Worm (Caenorhabditis elegans) whole organism, late embryonic: ENCODE data around the gene dhs-19.

Experiments
- C08G9.2 ChIP-seq: sonication (generic microtip); optimal IDR thresholded peaks from 2 replicates; lab custom pipeline; 2016; ENCODE audit warnings: mild to moderate bottlenecking, missing genetic modification characterization, moderate library complexity, missing compliant biosample characterization
- C38D4.7 ChIP-seq: fragments of 200-800 bp; sonication (Bioruptor generic); optimal IDR thresholded peaks from 2 replicates; lab custom pipeline; 2018; ENCODE audit warnings: mild to moderate bottlenecking, missing genetic modification characterization, moderate library complexity, missing compliant biosample characterization
- F13H6.1 ChIP-seq: sonication (generic microtip); optimal IDR thresholded peaks from 2 replicates; lab custom pipeline; 2016; ENCODE audit warnings: missing genetic modification characterization, missing compliant biosample characterization
- K02D7.2 ChIP-seq: sonication (generic microtip); optimal IDR thresholded peaks from 2 replicates; lab custom pipeline; 2017; ENCODE audit warnings: mild to moderate bottlenecking, missing genetic modification characterization, missing compliant biosample characterization
- K09A11.1 ChIP-seq: sonication (generic microtip); optimal IDR thresholded peaks from 2 replicates; lab custom pipeline; 2017; ENCODE audit warnings: antibody characterized with exemption, mild to moderate bottlenecking, missing genetic modification characterization, missing compliant biosample characterization; ENCODE audit not compliant: insufficient read depth
- T23F11.4 ChIP-seq: fragments of 200-800 bp; sonication (Bioruptor generic); optimal IDR thresholded peaks from 2 replicates; lab custom pipeline; 2018; ENCODE audit warnings: mild to moderate bottlenecking, missing genetic modification characterization, missing compliant biosample characterization
- ahr-1 ChIP-seq: sonication (generic microtip); optimal IDR thresholded peaks from 2 replicates; lab custom pipeline; 2016; ENCODE audit warnings: missing genetic modification characterization, missing compliant biosample characterization
- ceh-14 ChIP-seq: sonication (generic microtip); optimal IDR thresholded peaks from 2 replicates; lab custom pipeline; 2016; ENCODE audit warnings: missing genotype, missing genetic modification characterization, missing compliant biosample characterization
- ceh-18 ChIP-seq: sonication (generic microtip); optimal IDR thresholded peaks from 2 replicates; lab custom pipeline; 2016; ENCODE audit warnings: missing genetic modification characterization, missing compliant biosample characterization
- ceh-22 ChIP-seq: sonication (generic microtip); optimal IDR thresholded peaks from 2 replicates; lab custom pipeline; 2017; ENCODE audit warnings: missing biosample characterization, missing genetic modification characterization
- ceh-30 ChIP-seq: fragments of 150-350 bp; optimal IDR thresholded peaks from 2 replicates; lab custom pipeline; 2014; ENCODE audit warnings: missing biosample characterization, missing genetic modification characterization
- ceh-34 ChIP-seq: sonication (generic microtip); optimal IDR thresholded peaks from 2 replicates; lab custom pipeline; 2016; ENCODE audit warnings: mild to moderate bottlenecking, missing genetic modification characterization, missing compliant biosample characterization
- ets-4 ChIP-seq: sonication (generic microtip); optimal IDR thresholded peaks from 2 replicates; lab custom pipeline; 2016; ENCODE audit warnings: missing genetic modification characterization, missing compliant biosample characterization
- fkh-10 ChIP-seq: fragments of 150-350 bp; optimal IDR thresholded peaks from 2 replicates; lab custom pipeline; 2014; ENCODE audit warnings: missing biosample characterization, missing genetic modification reagents, missing genetic modification characterization
- gmeb-2 ChIP-seq: sonication (generic microtip); optimal IDR thresholded peaks from 2 replicates; lab custom pipeline; 2016; ENCODE audit warnings: missing genetic modification characterization, inconsistent platforms, missing compliant biosample characterization
- hlh-30 ChIP-seq: sonication (generic microtip); optimal IDR thresholded peaks from 2 replicates; lab custom pipeline; 2017; ENCODE audit warnings: antibody characterized with exemption, missing genetic modification characterization, missing compliant biosample characterization; ENCODE audit not compliant: insufficient read depth
- hlh-8 ChIP-seq: sonication (generic microtip); optimal IDR thresholded peaks from 2 replicates; lab custom pipeline; 2016; ENCODE audit warnings: missing genotype, missing genetic modification characterization, missing compliant biosample characterization
- lim-6 ChIP-seq: sonication (generic microtip); optimal IDR thresholded peaks from 2 replicates; lab custom pipeline; 2016; ENCODE audit warnings: missing genetic modification characterization, missing compliant biosample characterization
- lin-11 ChIP-seq: fragments of 200-800 bp; sonication (Bioruptor generic); optimal IDR thresholded peaks from 2 replicates; lab custom pipeline; 2018; ENCODE audit warnings: mild to moderate bottlenecking, missing genetic modification characterization, missing compliant biosample characterization
- madf-2 ChIP-seq: sonication (generic microtip); optimal IDR thresholded peaks from 2 replicates; lab custom pipeline; 2017; ENCODE audit warnings: missing genetic modification characterization, missing compliant biosample characterization
- nfya-1 ChIP-seq: sonication (generic microtip); optimal IDR thresholded peaks from 2 replicates; lab custom pipeline; 2017; ENCODE audit warnings: missing genetic modification characterization, mild to moderate bottlenecking, missing compliant biosample characterization, antibody characterized with exemption, moderate library complexity
- odd-2 ChIP-seq: sonication (generic microtip); optimal IDR thresholded peaks from 2 replicates; lab custom pipeline; 2017; ENCODE audit warnings: antibody characterized with exemption, mild to moderate bottlenecking, missing genetic modification characterization, missing compliant biosample characterization
- pag-3 ChIP-seq: sonication (generic microtip); optimal IDR thresholded peaks from 2 replicates; lab custom pipeline; 2016; ENCODE audit warnings: missing compliant biosample characterization, missing genetic modification characterization, borderline replicate concordance
- pha-2 ChIP-seq: sonication (generic microtip); optimal IDR thresholded peaks from 2 replicates; lab custom pipeline; 2017; ENCODE audit warnings: mild to moderate bottlenecking, missing genetic modification characterization, missing compliant biosample characterization
- pha-4 ChIP-seq: fragments of 150-350 bp; optimal IDR thresholded peaks from 2 replicates; lab custom pipeline; 2018; ENCODE audit warnings: missing biosample characterization, missing genetic modification reagents, missing genetic modification characterization
- pros-1 ChIP-seq: fragments of 150-350 bp; optimal IDR thresholded peaks from 2 replicates; lab custom pipeline; 2014; ENCODE audit warnings: missing biosample characterization, missing genetic modification reagents, missing genetic modification characterization
- rnt-1 ChIP-seq: sonication (generic microtip); optimal IDR thresholded peaks from 2 replicates; lab custom pipeline; 2016; ENCODE audit warnings: missing genetic modification characterization, missing compliant biosample characterization
- sox-2 ChIP-seq: fragments of 200-800 bp; sonication (Bioruptor generic); IDR thresholded peaks from 2 replicates; pipeline ENCODE4 v1.3.6; 2022; ENCODE audit warnings: missing genetic modification reagents, missing genetic modification characterization, missing compliant biosample characterization
- tbx-2 ChIP-seq: sonication (generic microtip); optimal IDR thresholded peaks from 2 replicates; lab custom pipeline; 2016; ENCODE audit warnings: missing genetic modification characterization, missing compliant biosample characterization
- ttx-3 ChIP-seq: sonication (generic microtip); optimal IDR thresholded peaks from 2 replicates; lab custom pipeline; 2016; ENCODE audit warnings: missing genetic modification reagents, missing genetic modification characterization, missing compliant biosample characterization
- zip-5 ChIP-seq: sonication (generic microtip); optimal IDR thresholded peaks from 2 replicates; lab custom pipeline; 2016; ENCODE audit warnings: missing genetic modification characterization, missing compliant biosample characterization
- ztf-16 ChIP-seq: sonication (generic microtip); optimal IDR thresholded peaks from 2 replicates; lab custom pipeline; 2017; ENCODE audit warnings: missing genetic modification characterization, missing compliant biosample characterization

dhs-19 gene

DNA sequence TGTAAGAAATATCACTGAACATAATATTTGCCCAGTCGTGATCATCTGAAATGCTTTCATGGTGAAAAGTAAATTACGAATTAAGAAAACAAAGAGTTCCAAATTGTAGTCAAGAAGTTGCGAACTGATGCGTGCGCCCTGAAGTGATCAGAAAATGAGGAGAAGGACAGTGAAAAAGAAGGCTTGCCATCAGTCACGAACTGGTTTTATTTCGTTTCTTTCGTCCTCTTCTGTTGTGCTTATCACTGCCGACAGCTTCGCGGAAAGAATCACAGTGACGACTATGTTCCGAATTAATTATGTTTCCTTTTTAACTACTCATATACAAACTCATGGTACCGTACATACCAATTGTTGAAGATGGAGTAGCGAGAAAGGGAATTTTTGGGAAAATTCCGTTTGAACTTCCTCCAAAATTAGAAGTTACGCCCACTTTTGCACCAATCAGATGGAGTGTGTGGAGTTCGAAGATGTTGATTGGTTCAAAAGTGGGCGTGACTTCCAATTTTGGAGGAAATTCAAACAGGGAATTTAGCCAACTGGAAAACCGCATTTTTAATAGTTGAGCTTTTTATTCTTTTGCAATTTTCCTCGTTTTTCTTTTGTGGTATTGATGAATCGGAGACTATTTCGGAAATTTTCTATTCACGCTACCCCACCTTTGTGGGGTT lies 12.9 kb upstream of the dhs-19 start, which contains the start of gene C55A6.12:
TSS of gene C55A6.12 (minus strand) at position 51 of the 671 bp plus-strand sequence.
- peak; percentile 91 for TF ChIP-seq nfya-1
- no peak for TF ChIP-seq T23F11.4
- TF ChIP-seq ceh-18 (tag; lab: Kevin White, UChicago), result no peak

DNA sequence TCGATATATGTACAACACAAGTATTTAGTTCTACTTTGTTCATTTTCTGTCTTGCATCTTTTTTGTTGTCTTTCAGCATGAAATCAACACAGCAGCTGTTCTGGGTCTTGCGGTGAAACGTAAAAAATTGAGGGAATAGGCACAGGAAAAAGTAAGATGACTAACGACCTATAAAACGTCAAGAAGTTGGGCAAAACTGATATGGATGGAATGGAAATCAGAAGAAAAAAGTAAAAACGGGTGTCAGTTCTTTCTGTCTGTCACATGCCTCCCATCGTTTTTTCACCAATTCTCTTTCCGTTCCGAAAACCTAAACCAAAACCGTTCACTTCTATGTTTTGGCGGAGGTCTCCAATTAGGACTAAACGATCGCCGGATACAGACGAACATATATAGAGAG lies 10.7 kb upstream of the dhs-19 start:
- no peak for TF ChIP-seq ceh-14 (tag; lab: Kevin White, UChicago)
- TF ChIP-seq ttx-3 (tag; lab: Kevin White, UChicago), result no peak
- TF ChIP-seq, all 69 proteins: peak for 0

DNA sequence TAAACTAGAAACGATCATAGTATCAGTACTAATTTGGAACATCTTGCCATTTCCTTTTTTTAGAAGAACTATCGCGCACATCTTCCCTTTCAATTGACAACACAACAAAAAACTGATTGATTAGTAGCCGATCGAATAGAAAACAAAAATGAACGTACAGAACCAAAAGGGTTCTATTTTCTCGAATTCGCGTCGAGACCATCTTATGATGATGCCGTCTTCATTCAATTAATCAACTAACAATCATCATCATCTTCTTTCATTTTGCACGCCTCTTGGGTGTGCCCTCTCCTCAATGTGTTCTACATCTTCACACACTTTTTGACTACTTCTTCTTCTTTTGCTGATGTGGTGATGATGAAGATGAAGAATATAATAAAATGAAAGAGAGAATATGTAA lies 9.5 kb upstream of the dhs-19 start:
- TF ChIP-seq ahr-1 (tag; lab: Kevin White, UChicago) (no peak), tbx-2 (tag; lab: Kevin White, UChicago) (no peak), hlh-30 (tag; lab: Kevin White, UChicago) (no peak), K09A11.1 (tag; lab: Kevin White, UChicago) (no peak), ttx-3 (tag; lab: Kevin White, UChicago) (no peak), pros-1 (tag; lab: Kevin White, UChicago) (no peak), F13H6.1 (tag; lab: Kevin White, UChicago) (no peak), T23F11.4 (no peak), ceh-14 (tag; lab: Kevin White, UChicago) (no peak), hlh-8 (tag; lab: Kevin White, UChicago) (no peak)

DNA sequence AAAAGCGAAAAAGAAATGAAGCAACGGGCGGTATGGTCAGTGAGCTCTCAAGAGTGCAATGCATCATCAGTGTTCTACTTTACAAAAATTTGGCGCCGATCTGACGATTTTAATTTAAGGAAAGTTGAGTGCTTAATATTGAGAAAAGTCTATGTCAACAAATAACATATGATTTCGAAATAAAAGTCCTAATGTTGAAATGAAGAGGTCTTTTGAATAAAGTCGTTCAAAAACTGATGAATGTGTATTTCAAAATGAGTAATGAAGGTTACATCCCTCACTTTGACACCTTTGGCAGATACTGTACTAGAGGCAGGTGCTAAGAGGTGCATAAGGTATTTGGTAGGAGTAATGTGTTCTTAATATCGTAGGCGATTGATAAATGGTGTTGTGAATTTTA lies 7.2 kb upstream of the dhs-19 start:
- TF ChIP-seq C08G9.2 (tag; lab: Kevin White, UChicago), result no peak
- TF ChIP-seq ceh-14 (tag; lab: Kevin White, UChicago), result no peak
- TF ChIP-seq ceh-34 (tag; lab: Kevin White, UChicago), result no peak
- TF ChIP-seq fkh-10 (GFP tag; lab: Kevin White, UChicago), result no peak
- TF ChIP-seq pag-3 (tag; lab: Kevin White, UChicago), result no peak
- no peak for TF ChIP-seq pha-4 (tag; lab: Kevin White, UChicago)
- no peak for TF ChIP-seq sox-2 (GFP tag; lab: Robert Waterston, UW)
- no peak for TF ChIP-seq zip-5 (tag; lab: Kevin White, UChicago)
- no peak for TF ChIP-seq ztf-16
- no peak for TF ChIP-seq lim-6 (tag; lab: Kevin White, UChicago)
- TF ChIP-seq madf-2 (tag; lab: Kevin White, UChicago), result no peak
- no peak for TF ChIP-seq odd-2 (tag; lab: Kevin White, UChicago)

DNA sequence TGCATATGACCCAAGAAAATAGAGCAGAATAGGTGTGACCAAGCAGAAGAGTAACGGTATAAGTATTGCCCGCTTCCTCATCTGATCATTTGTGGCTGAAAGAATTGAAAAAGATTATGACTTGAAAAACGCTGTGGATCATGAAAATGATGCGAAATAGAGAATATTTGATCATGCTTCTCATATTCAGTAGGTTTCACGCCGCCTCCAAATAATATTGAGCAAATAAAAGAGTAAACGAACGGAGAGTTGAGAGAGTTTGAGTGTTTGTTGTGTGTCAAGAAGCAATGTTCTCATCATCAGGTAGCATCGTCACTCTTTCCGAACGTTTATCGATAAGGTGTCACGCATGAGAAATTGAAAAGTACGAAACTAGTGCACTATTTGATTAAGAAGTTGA lies 6.0 kb upstream of the dhs-19 start, which contains the start of gene htrl-1:
TSS of gene htrl-1 (minus strand) at position 101 of the 400 bp plus-strand sequence.
- TF ChIP-seq ceh-22 (tag; lab: Kevin White, UChicago), result no peak

DNA sequence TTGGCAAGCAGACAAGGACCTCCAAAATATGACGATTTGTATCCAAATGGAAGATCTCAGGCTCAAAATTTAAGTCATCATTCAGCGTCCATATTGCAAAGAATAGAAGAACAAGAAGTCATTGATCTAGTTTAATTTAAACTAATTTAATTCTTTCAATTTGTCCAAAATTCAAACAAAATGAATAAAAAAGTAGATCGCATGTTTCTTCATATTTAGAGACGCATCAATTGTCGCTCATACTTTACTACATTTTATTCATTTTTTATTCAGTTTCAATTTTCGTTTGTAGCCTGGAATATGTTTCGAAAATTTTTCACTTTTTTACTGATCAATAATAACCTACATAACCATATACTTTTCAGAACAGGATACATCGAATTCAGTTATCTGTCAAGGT lies 2.2 kb upstream of the dhs-19 start, which contains the start of gene T11F9.21:
TSS of gene T11F9.21 (plus strand) at position 301 of the 400 bp plus-strand sequence.
- TF ChIP-seq gmeb-2 (tag; lab: Kevin White, UChicago), result no peak
- no peak for TF ChIP-seq pha-2
- TF ChIP-seq C38D4.7 (GFP tag; lab: Kevin White, UChicago), result no peak
- no peak for TF ChIP-seq ets-4 (tag; lab: Kevin White, UChicago)
- TF ChIP-seq C08G9.2 (tag; lab: Kevin White, UChicago), result no peak
- no peak for TF ChIP-seq rnt-1
- TF ChIP-seq K02D7.2 (tag; lab: Kevin White, UChicago), result no peak
- no peak for TF ChIP-seq lin-11 (tag; lab: Kevin White, UChicago)
- no peak for TF ChIP-seq ceh-30 (tag; lab: Kevin White, UChicago)
